Worm (Caenorhabditis elegans) whole organism, L3 larva: ENCODE measurements around the gene nhr-7.

ENCODE experiments used
- ZK546.5 ChIP-seq: sonication (generic microtip); optimal IDR thresholded peaks from 2 replicates; lab custom pipeline; 2017; ENCODE audit warnings: missing biosample characterization, missing genetic modification characterization
- ceh-16 ChIP-seq: sonication (generic microtip); optimal IDR thresholded peaks from 2 replicates; lab custom pipeline; 2017; ENCODE audit warnings: missing biosample characterization, missing genetic modification characterization
- nhr-237 ChIP-seq: fragments of 150-350 bp; optimal IDR thresholded peaks from 2 replicates; lab custom pipeline; 2014; ENCODE audit warnings: missing biosample characterization, missing genetic modification characterization
- nhr-77 ChIP-seq: fragments of 150-350 bp; optimal IDR thresholded peaks from 2 replicates; lab custom pipeline; 2014; ENCODE audit warnings: missing biosample characterization, missing genetic modification characterization
- skn-1 ChIP-seq: fragments of 150-350 bp; optimal IDR thresholded peaks from 2 replicates; lab custom pipeline; 2014; ENCODE audit warnings: missing biosample characterization, missing genetic modification characterization

DNA sequence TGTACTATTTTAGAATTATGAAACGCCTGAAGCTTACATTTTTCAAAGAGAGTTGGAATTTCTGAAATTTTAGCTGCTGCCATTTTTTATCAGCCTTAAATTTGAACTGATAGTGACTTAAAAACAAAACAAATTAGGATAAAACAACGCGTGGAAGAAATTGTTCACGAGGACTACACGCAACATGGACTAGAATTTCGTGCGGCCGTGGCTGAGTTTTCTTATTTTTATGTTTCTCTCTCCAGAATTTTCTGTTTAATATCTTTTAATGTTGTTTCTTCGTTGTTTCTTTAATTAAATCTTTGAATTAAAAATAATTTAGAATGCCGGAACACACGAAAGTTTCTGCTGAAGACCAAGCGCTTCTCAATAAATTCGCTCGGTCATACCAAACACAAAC, 43.7 kb upstream of the nhr-7 start, which contains the start of the genes B0035.3, B0035.22 and pfd-4:
- no peak for TF ChIP-seq nhr-237
- TF ChIP-seq ZK546.5 (tag; lab: Kevin White, UChicago): no peak
- no peak for TF ChIP-seq ceh-16 (tag; lab: Kevin White, UChicago)
- TF ChIP-seq skn-1 (tag; lab: Kevin White, UChicago): no peak
- no peak for TF ChIP-seq nhr-77 (tag; lab: Kevin White, UChicago)
